Fruit fly (Drosophila melanogaster) whole organism, embryonic: ENCODE data around the gene Uxt.
A peak's percentile ranks its signal among the peaks of the same experiment; 100 is the strongest.

Source experiments
- Atf6 ChIP-seq: fragments of 200-800 bp; sonication (Bioruptor generic); IDR thresholded peaks from 2 replicates; pipeline ENCODE4 v1.3.6; 2022; ENCODE audit warnings: missing biosample characterization, missing genetic modification characterization
- CG10654 ChIP-seq: fragments of 200-800 bp; sonication (Bioruptor generic); optimal IDR thresholded peaks from 2 replicates; lab custom pipeline; 2016; ENCODE audit warnings: missing biosample characterization, missing genetic modification characterization
- CG10959 ChIP-seq: fragments of 200-800 bp; sonication (Bioruptor generic); IDR thresholded peaks from 2 replicates; pipeline ENCODE4 v1.3.6; 2022; ENCODE audit warnings: missing biosample characterization, missing genetic modification characterization
- CG12942 ChIP-seq: fragments of 200-800 bp; sonication (Bioruptor generic); optimal IDR thresholded peaks from 3 replicates; lab custom pipeline; 2016; ENCODE audit warnings: missing biosample characterization, missing genetic modification characterization
- CG15011 ChIP-seq: fragments of 200-800 bp; sonication (Bioruptor generic); optimal IDR thresholded peaks from 3 replicates; lab custom pipeline; 2018; ENCODE audit warnings: missing biosample characterization, mild to moderate bottlenecking, missing genetic modification characterization
- CG15269 ChIP-seq: fragments of 200-800 bp; sonication (Bioruptor generic); optimal IDR thresholded peaks from 2 replicates; lab custom pipeline; 2018; ENCODE audit warnings: missing biosample characterization, mild to moderate bottlenecking, missing genetic modification characterization, moderate library complexity
- CG2199 ChIP-seq: fragments of 200-800 bp; sonication (Bioruptor generic); IDR thresholded peaks from 3 replicates; pipeline ENCODE4 v1.3.6; 2022; ENCODE audit warnings: missing biosample characterization, missing genetic modification characterization
- CG34376 ChIP-seq: fragments of 200-800 bp; sonication (Bioruptor generic); optimal IDR thresholded peaks from 2 replicates; lab custom pipeline; 2018; ENCODE audit warnings: missing biosample characterization, mild to moderate bottlenecking, missing genetic modification characterization
- CG3847 ChIP-seq: fragments of 200-800 bp; sonication (Bioruptor generic); IDR thresholded peaks from 2 replicates; pipeline ENCODE4 v1.3.6; 2022; ENCODE audit warnings: missing biosample characterization, missing genetic modification characterization
- CG42726 ChIP-seq: fragments of 200-800 bp; sonication (Bioruptor generic); IDR thresholded peaks from 2 replicates; pipeline ENCODE4 v1.3.6; 2022; ENCODE audit warnings: missing biosample characterization, missing genetic modification characterization; ENCODE audit not compliant: partially characterized antibody
- CG7271 ChIP-seq: fragments of 200-800 bp; sonication (Bioruptor generic); optimal IDR thresholded peaks from 2 replicates; lab custom pipeline; 2018; ENCODE audit warnings: missing biosample characterization, mild to moderate bottlenecking, missing genetic modification characterization, moderate library complexity
- CG7745 ChIP-seq: fragments of 200-800 bp; sonication (Bioruptor generic); optimal IDR thresholded peaks from 2 replicates; lab custom pipeline; 2018; ENCODE audit warnings: missing biosample characterization, mild to moderate bottlenecking, missing genetic modification characterization, moderate library complexity
- CG7987 ChIP-seq: fragments of 200-800 bp; sonication (Bioruptor generic); optimal IDR thresholded peaks from 2 replicates; lab custom pipeline; 2018; ENCODE audit warnings: missing biosample characterization, mild to moderate bottlenecking, missing genetic modification characterization, moderate library complexity
- CG9817 ChIP-seq: fragments of 200-800 bp; sonication (Bioruptor generic); optimal IDR thresholded peaks from 2 replicates; lab custom pipeline; 2018; ENCODE audit warnings: missing biosample characterization, mild to moderate bottlenecking, missing genetic modification characterization, moderate library complexity
- Chrac-16 ChIP-seq: fragments of 200-800 bp; sonication (Bioruptor generic); optimal IDR thresholded peaks from 3 replicates; lab custom pipeline; 2016; ENCODE audit warnings: missing biosample characterization, missing genetic modification characterization
- CrebB ChIP-seq: fragments of 200-800 bp; sonication (Bioruptor generic); optimal IDR thresholded peaks from 3 replicates; lab custom pipeline; 2018; ENCODE audit warnings: missing biosample characterization, mild to moderate bottlenecking, missing genetic modification characterization
- Dfd ChIP-seq, 2 experiments: fragments of >200 bp; optimal IDR thresholded peaks; 2 replicates each; lab custom pipeline; 2017; ENCODE audit warnings: missing biosample characterization in 2 of 2, missing genetic modification characterization in 2 of 2
- Dip2 ChIP-seq: fragments of 200-800 bp; sonication (Bioruptor generic); IDR thresholded peaks from 2 replicates; pipeline ENCODE4 v1.3.6; 2022; ENCODE audit warnings: missing biosample characterization, missing genetic modification characterization
- Dref ChIP-seq: fragments of 200-800 bp; sonication (Bioruptor generic); IDR thresholded peaks from 2 replicates; pipeline ENCODE4 v1.3.6; 2022; ENCODE audit warnings: missing biosample characterization, missing genetic modification characterization
- E2f1 ChIP-seq: fragments of 200-800 bp; sonication (Bioruptor generic); IDR thresholded peaks from 2 replicates; pipeline ENCODE4 v1.3.6; 2022; ENCODE audit warnings: missing biosample characterization, missing genetic modification characterization
- Fer2 ChIP-seq: fragments of 200-800 bp; sonication (Bioruptor generic); optimal IDR thresholded peaks from 2 replicates; lab custom pipeline; 2018; ENCODE audit warnings: missing biosample characterization, mild to moderate bottlenecking, missing genetic modification characterization, moderate library complexity
- Hmr ChIP-seq: fragments of 200-800 bp; sonication (Bioruptor generic); optimal IDR thresholded peaks from 3 replicates; lab custom pipeline; 2017; ENCODE audit warnings: mild to moderate bottlenecking, missing biosample characterization, missing genetic modification reagents, missing genetic modification characterization
- Hsf ChIP-seq: fragments of 200-800 bp; sonication (Bioruptor generic); optimal IDR thresholded peaks from 3 replicates; lab custom pipeline; 2016; ENCODE audit warnings: missing biosample characterization, missing genetic modification characterization
- Myb ChIP-seq: fragments of 200-800 bp; sonication (Bioruptor generic); optimal IDR thresholded peaks from 2 replicates; lab custom pipeline; 2016; ENCODE audit warnings: missing biosample characterization, missing genetic modification characterization
- Oli ChIP-seq: fragments of 200-800 bp; sonication (Bioruptor generic); optimal IDR thresholded peaks from 2 replicates; lab custom pipeline; 2018; ENCODE audit warnings: missing biosample characterization, mild to moderate bottlenecking, missing genetic modification characterization, moderate library complexity
- Opbp ChIP-seq: fragments of 200-800 bp; sonication (Bioruptor generic); IDR thresholded peaks from 3 replicates; pipeline ENCODE4 v1.3.6; 2022; ENCODE audit warnings: missing biosample characterization, missing genetic modification characterization; ENCODE audit not compliant: partially characterized antibody
- Trl ChIP-seq, 3 experiments: fragments of >200 bp in 2 of 3; fragments of 200-800 bp in 1 of 3; sonication (Bioruptor generic) in 1 of 3; optimal IDR thresholded peaks; 2 replicates in 1 of 3; 3 replicates in 2 of 3; lab custom pipeline; 2016 to 2017; ENCODE audit warnings: missing biosample characterization in 1 of 3, missing genetic modification characterization in 1 of 3
- ac ChIP-seq: fragments of 200-800 bp; sonication (Bioruptor generic); optimal IDR thresholded peaks from 3 replicates; lab custom pipeline; 2017; ENCODE audit warnings: missing biosample characterization, mild to moderate bottlenecking, missing genetic modification characterization
- aop ChIP-seq: fragments of 200-800 bp; sonication (Bioruptor generic); IDR thresholded peaks from 2 replicates; pipeline ENCODE4 v1.3.6; 2022; ENCODE audit warnings: missing biosample characterization, missing genetic modification characterization
- az2 ChIP-seq: fragments of 200-800 bp; sonication (Bioruptor generic); optimal IDR thresholded peaks from 3 replicates; lab custom pipeline; 2016; ENCODE audit warnings: missing biosample characterization, missing genetic modification characterization
- danr ChIP-seq: fragments of 200-800 bp; sonication (Bioruptor generic); IDR thresholded peaks from 2 replicates; pipeline ENCODE4 v1.3.6; 2022; ENCODE audit warnings: missing biosample characterization, missing genetic modification characterization
- dimm ChIP-seq: fragments of 200-800 bp; sonication (Bioruptor generic); IDR thresholded peaks from 2 replicates; pipeline ENCODE4 v1.3.6; 2022; ENCODE audit warnings: missing biosample characterization, missing genetic modification characterization
- fd3F ChIP-seq: fragments of 200-800 bp; sonication (Bioruptor generic); optimal IDR thresholded peaks from 2 replicates; lab custom pipeline; 2018; ENCODE audit warnings: missing biosample characterization, mild to moderate bottlenecking, missing genetic modification characterization, moderate library complexity
- gcm ChIP-seq: fragments of 200-800 bp; sonication (Bioruptor generic); optimal IDR thresholded peaks from 2 replicates; lab custom pipeline; 2019; ENCODE audit warnings: missing biosample characterization, mild to moderate bottlenecking, missing genetic modification characterization, moderate library complexity
- gsb-n ChIP-seq: fragments of 200-800 bp; sonication (Bioruptor generic); optimal IDR thresholded peaks from 3 replicates; lab custom pipeline; 2018; ENCODE audit warnings: missing biosample characterization, mild to moderate bottlenecking, missing genetic modification characterization
- h ChIP-seq: fragments of >200 bp; optimal IDR thresholded peaks from 2 replicates; lab custom pipeline; 2017
- lilli ChIP-seq: fragments of 200-800 bp; sonication (Bioruptor generic); optimal IDR thresholded peaks from 3 replicates; lab custom pipeline; 2016; ENCODE audit warnings: missing biosample characterization, missing genetic modification characterization
- nau ChIP-seq: fragments of 200-800 bp; sonication (Bioruptor generic); optimal IDR thresholded peaks from 3 replicates; lab custom pipeline; 2017; ENCODE audit warnings: missing biosample characterization, mild to moderate bottlenecking, missing genetic modification characterization, missing genetic modification reagents
- p53 ChIP-seq: fragments of 200-800 bp; sonication (Bioruptor generic); optimal IDR thresholded peaks from 2 replicates; lab custom pipeline; 2016; ENCODE audit warnings: missing biosample characterization, missing genetic modification characterization
- pum ChIP-seq: fragments of 200-800 bp; sonication (Bioruptor generic); optimal IDR thresholded peaks from 2 replicates; lab custom pipeline; 2016; ENCODE audit warnings: missing biosample characterization, missing genetic modification characterization
- row ChIP-seq: fragments of 200-800 bp; sonication (Bioruptor generic); IDR thresholded peaks from 3 replicates; pipeline ENCODE4 v1.3.6; 2022; ENCODE audit warnings: missing biosample characterization, missing genetic modification characterization
- sim ChIP-seq: fragments of 200-800 bp; sonication (Bioruptor generic); IDR thresholded peaks from 2 replicates; pipeline ENCODE4 v1.3.6; 2022; ENCODE audit warnings: missing biosample characterization, missing genetic modification characterization
- slp2 ChIP-seq: fragments of 200-800 bp; sonication (Bioruptor generic); optimal IDR thresholded peaks from 2 replicates; lab custom pipeline; 2016; ENCODE audit warnings: missing biosample characterization, missing genetic modification characterization
- sna ChIP-seq: fragments of 200-800 bp; sonication (Bioruptor generic); IDR thresholded peaks from 2 replicates; pipeline ENCODE4 v1.3.6; 2022; ENCODE audit warnings: missing biosample characterization, missing genetic modification characterization; ENCODE audit not compliant: partially characterized antibody
- sr ChIP-seq: fragments of 200-800 bp; sonication (Bioruptor generic); IDR thresholded peaks from 3 replicates; pipeline ENCODE4 v1.3.6; 2022; ENCODE audit warnings: missing biosample characterization, missing genetic modification characterization
- tna ChIP-seq: fragments of 200-800 bp; sonication (Bioruptor generic); IDR thresholded peaks from 2 replicates; pipeline ENCODE4 v1.3.6; 2022; ENCODE audit warnings: missing biosample characterization, missing genetic modification characterization; ENCODE audit not compliant: partially characterized antibody
- unc-4 ChIP-seq: fragments of 200-800 bp; sonication (Bioruptor generic); IDR thresholded peaks from 2 replicates; pipeline ENCODE4 v1.3.6; 2022; ENCODE audit warnings: missing biosample characterization, missing genetic modification characterization; ENCODE audit not compliant: partially characterized antibody
- wor ChIP-seq: fragments of 200-800 bp; sonication (Bioruptor generic); IDR thresholded peaks from 2 replicates; pipeline ENCODE4 v1.3.6; 2022; ENCODE audit warnings: missing biosample characterization, missing genetic modification characterization

Uxt gene

dm6 chr2L:15248163-15249005 is 8.0 kb upstream of the Uxt start, which contains the start of gene dao (continued):
- TF ChIP-seq E2f1 (peak; percentile 30; the same call in 1 of the 2 replicates), CG7987 (GFP tag; lab: Kevin White, UChicago) (no peak), slp2 (GFP tag; lab: Kevin White, UChicago) (no peak), CG2199 (peak; percentile 33; the same call in 1 of the 3 replicates), nau (GFP tag; lab: Kevin White, UChicago) (no peak), wor (GFP tag; lab: Robert Waterston, UW) (no peak), danr (no peak), CG15011 (no peak), Chrac-16 (peak; percentile 52), p53 (GFP tag; lab: Kevin White, UChicago) (no peak), az2 (GFP tag; lab: Kevin White, UChicago) (peak; percentile 61), tna (peak; percentile 36; the same call in 1 of the 2 replicates), unc-4 (GFP tag; lab: Robert Waterston, UW) (peak; percentile 74), Atf6 (GFP tag; lab: Robert Waterston, UW) (0 out of 2 replicates have a peak, but pooled peaks have one; percentile 11), Dfd (GFP tag; optimal IDR thresholded peaks at IDR 0.05; lab: Kevin White, UChicago) (no peak), CG34376 (GFP tag; lab: Kevin White, UChicago) (no peak), Opbp (GFP tag; lab: Robert Waterston, UW) (peak; percentile 85), CG7271 (tag; lab: Kevin White, UChicago) (no peak), CG10959 (GFP tag; lab: Robert Waterston, UW) (0 out of 2 replicates have a peak, but pooled peaks have one; percentile 5), sr (GFP tag; lab: Robert Waterston, UW) (no peak), lilli (GFP tag; lab: Kevin White, UChicago) (peak; percentile 49), sna (GFP tag; lab: Robert Waterston, UW) (peak; percentile 68; the same call in 1 of the 2 replicates), Dref (0 out of 2 replicates have a peak, but pooled peaks have one; percentile 37), dimm (GFP tag; lab: Robert Waterston, UW) (no peak), CG9817 (peak; percentile 45), pum (GFP tag; lab: Kevin White, UChicago) (no peak), sim (GFP tag; lab: Robert Waterston, UW) (no peak), h (lab: Kevin White, UChicago) (no peak), row (peak; percentile 80), Trl (optimal IDR thresholded peaks at IDR 0.05; lab: Kevin White, UChicago) (no peak), Trl (GFP tag; optimal IDR thresholded peaks at IDR 0.05; lab: Kevin White, UChicago) (no peak), Hsf (GFP tag; lab: Kevin White, UChicago) (peak; percentile 49), fd3F (GFP tag; lab: Kevin White, UChicago) (peak; percentile 21), Hmr (peak; percentile 53), Oli (tag; lab: Kevin White, UChicago) (no peak), CG12942 (peak; percentile 38), gcm (GFP tag; lab: Kevin White, UChicago) (no peak), CG15269 (tag; lab: Kevin White, UChicago) (peak; percentile 43), CG10654 (GFP tag; lab: Kevin White, UChicago) (peak; percentile 17), ac (GFP tag; lab: Kevin White, UChicago) (no peak), Myb (GFP tag; lab: Kevin White, UChicago) (peak; percentile 86), Dip2 (GFP tag; lab: Robert Waterston, UW) (no peak), aop (0 out of 2 replicates have a peak, but pooled peaks have one; percentile 6), CG3847 (GFP tag; lab: Robert Waterston, UW) (peak; percentile 6; the same call in 1 of the 2 replicates), CrebB (tag; lab: Kevin White, UChicago) (no peak), CG7745 (tag; lab: Kevin White, UChicago) (no peak), gsb-n (tag; lab: Kevin White, UChicago) (no peak), Fer2 (peak; percentile 10), CG42726 (peak; percentile 48; the same call in 1 of the 2 replicates)
